Worm (Caenorhabditis elegans) whole organism, mixed stage, embryonic: ENCODE data around the gene dlhd-1.

Experiments used
- M03D4.4 ChIP-seq: sonication (generic microtip); optimal IDR thresholded peaks from 2 replicates; lab custom pipeline; 2017; ENCODE audit warnings: mild to moderate bottlenecking, missing genetic modification characterization, missing compliant biosample characterization
- bed-3 ChIP-seq: fragments of 200-800 bp; sonication (Bioruptor generic); optimal IDR thresholded peaks from 3 replicates; lab custom pipeline; 2018; ENCODE audit warnings: mild to moderate bottlenecking, missing genetic modification characterization, moderate library complexity, missing compliant biosample characterization
- blmp-1 ChIP-seq: fragments of 150-350 bp; optimal IDR thresholded peaks from 2 replicates; lab custom pipeline; 2014; ENCODE audit warnings: missing biosample characterization, missing genetic modification characterization
- ceh-39 ChIP-seq: fragments of 150-350 bp; optimal IDR thresholded peaks from 2 replicates; lab custom pipeline; 2014; ENCODE audit warnings: missing biosample characterization, missing genetic modification characterization
- ceh-43 ChIP-seq: fragments of 200-800 bp; sonication (Bioruptor generic); optimal IDR thresholded peaks from 2 replicates; lab custom pipeline; 2018; ENCODE audit warnings: mild to moderate bottlenecking, missing genetic modification characterization, moderate library complexity, missing compliant biosample characterization
- elt-1 ChIP-seq: sonication (generic microtip); optimal IDR thresholded peaks from 2 replicates; lab custom pipeline; 2017; ENCODE audit warnings: missing genetic modification characterization, mild to moderate bottlenecking, missing compliant biosample characterization, antibody characterized with exemption, moderate library complexity, borderline replicate concordance; ENCODE audit not compliant: insufficient read depth
- elt-3 ChIP-seq: fragments of 150-350 bp; optimal IDR thresholded peaks from 2 replicates; lab custom pipeline; 2014; ENCODE audit warnings: missing biosample characterization, missing genetic modification characterization
- flh-1 ChIP-seq: fragments of 200-800 bp; sonication (Bioruptor generic); optimal IDR thresholded peaks from 2 replicates; lab custom pipeline; 2018; ENCODE audit warnings: mild to moderate bottlenecking, missing genetic modification characterization, moderate library complexity, missing compliant biosample characterization
- ham-2 ChIP-seq: fragments of 200-800 bp; sonication (Bioruptor generic); optimal IDR thresholded peaks from 2 replicates; lab custom pipeline; 2018; ENCODE audit warnings: mild to moderate bottlenecking, missing genetic modification characterization, missing compliant biosample characterization
- hlh-1 ChIP-seq: fragments of 150-350 bp; optimal IDR thresholded peaks from 2 replicates; lab custom pipeline; 2014; ENCODE audit warnings: missing biosample characterization, missing genetic modification reagents, missing genetic modification characterization
- lin-13 ChIP-seq: fragments of 150-350 bp; optimal IDR thresholded peaks from 2 replicates; lab custom pipeline; 2014; ENCODE audit warnings: missing biosample characterization, missing genetic modification characterization
- lin-32 ChIP-seq: fragments of 200-800 bp; sonication (Bioruptor generic); optimal IDR thresholded peaks from 2 replicates; lab custom pipeline; 2018; ENCODE audit warnings: mild to moderate bottlenecking, missing genetic modification characterization, missing compliant biosample characterization
- lsy-2 ChIP-seq: fragments of 150-350 bp; optimal IDR thresholded peaks from 2 replicates; lab custom pipeline; 2014; ENCODE audit warnings: missing biosample characterization, missing genetic modification characterization
- mab-5 ChIP-seq: fragments of 150-350 bp; optimal IDR thresholded peaks from 2 replicates; lab custom pipeline; 2014; ENCODE audit warnings: missing biosample characterization, missing genetic modification characterization
- mep-1 ChIP-seq: fragments of 150-350 bp; optimal IDR thresholded peaks from 2 replicates; lab custom pipeline; 2017; ENCODE audit warnings: missing biosample characterization, missing genetic modification reagents, missing genetic modification characterization, inconsistent platforms
- mls-2 ChIP-seq: sonication (generic microtip); optimal IDR thresholded peaks from 2 replicates; lab custom pipeline; 2016; ENCODE audit warnings: mild to moderate bottlenecking, missing genetic modification characterization, moderate library complexity, missing compliant biosample characterization
- nhr-12 ChIP-seq: fragments of 150-350 bp; optimal IDR thresholded peaks from 2 replicates; lab custom pipeline; 2014; ENCODE audit warnings: missing biosample characterization, missing genetic modification characterization
- nhr-2 ChIP-seq: fragments of 150-350 bp; optimal IDR thresholded peaks from 2 replicates; lab custom pipeline; 2014; ENCODE audit warnings: missing biosample characterization, missing genetic modification characterization
- nhr-28 ChIP-seq: fragments of 150-350 bp; optimal IDR thresholded peaks from 2 replicates; lab custom pipeline; 2014; ENCODE audit warnings: missing biosample characterization, missing genetic modification characterization
- nhr-76 ChIP-seq: sonication (generic microtip); optimal IDR thresholded peaks from 2 replicates; lab custom pipeline; 2017; ENCODE audit warnings: missing biosample characterization, missing genetic modification characterization
- pha-4 ChIP-seq: fragments of 150-350 bp; optimal IDR thresholded peaks from 2 replicates; lab custom pipeline; 2018; ENCODE audit warnings: missing biosample characterization, missing genetic modification reagents, missing genetic modification characterization
- sem-2 ChIP-seq: fragments of 200-800 bp; sonication (Bioruptor generic); optimal IDR thresholded peaks from 2 replicates; lab custom pipeline; 2018; ENCODE audit warnings: mild to moderate bottlenecking, missing genetic modification characterization, missing compliant biosample characterization
- snpc-4 ChIP-seq: fragments of 150-350 bp; optimal IDR thresholded peaks from 2 replicates; lab custom pipeline; 2014; ENCODE audit warnings: missing biosample characterization, missing genetic modification characterization
- sptf-1 ChIP-seq: sonication (generic microtip); optimal IDR thresholded peaks from 2 replicates; lab custom pipeline; 2017; ENCODE audit warnings: mild to moderate bottlenecking, missing genetic modification characterization, moderate library complexity, missing compliant biosample characterization
- tbx-8 ChIP-seq: fragments of 200-800 bp; sonication (Bioruptor generic); optimal IDR thresholded peaks from 2 replicates; lab custom pipeline; 2018; ENCODE audit warnings: mild to moderate bottlenecking, missing genetic modification characterization, moderate library complexity, missing compliant biosample characterization
- unc-120 ChIP-seq: sonication (generic microtip); optimal IDR thresholded peaks from 2 replicates; lab custom pipeline; 2017; ENCODE audit warnings: missing genetic modification characterization, missing compliant biosample characterization; ENCODE audit not compliant: poor library complexity, severe bottlenecking
- unc-39 ChIP-seq: fragments of 150-350 bp; optimal IDR thresholded peaks from 2 replicates; lab custom pipeline; 2014; ENCODE audit warnings: missing biosample characterization, missing genetic modification characterization
- unc-62 ChIP-seq: fragments of 150-350 bp; optimal IDR thresholded peaks from 2 replicates; lab custom pipeline; 2014; ENCODE audit warnings: missing biosample characterization, missing genetic modification reagents, missing genetic modification characterization
- zip-8 ChIP-seq: fragments of 150-350 bp; optimal IDR thresholded peaks from 2 replicates; lab custom pipeline; 2014; ENCODE audit warnings: missing biosample characterization, missing genetic modification characterization
- ztf-11 ChIP-seq: fragments of 150-350 bp; optimal IDR thresholded peaks from 2 replicates; lab custom pipeline; 2014; ENCODE audit warnings: missing biosample characterization, missing genetic modification characterization

dlhd-1 gene

ce11 chrII:1196129-1196528, 24.2 kb upstream of the dlhd-1 start:
- TF ChIP-seq ceh-43, result no peak
- no peak for TF ChIP-seq bed-3
- peak; percentile 29 for TF ChIP-seq blmp-1
- TF ChIP-seq sptf-1 (tag; lab: Kevin White, UChicago), result no peak
- TF ChIP-seq mep-1, result no peak
- TF ChIP-seq elt-1 (tag; lab: Kevin White, UChicago), result peak; percentile 97

DNA sequence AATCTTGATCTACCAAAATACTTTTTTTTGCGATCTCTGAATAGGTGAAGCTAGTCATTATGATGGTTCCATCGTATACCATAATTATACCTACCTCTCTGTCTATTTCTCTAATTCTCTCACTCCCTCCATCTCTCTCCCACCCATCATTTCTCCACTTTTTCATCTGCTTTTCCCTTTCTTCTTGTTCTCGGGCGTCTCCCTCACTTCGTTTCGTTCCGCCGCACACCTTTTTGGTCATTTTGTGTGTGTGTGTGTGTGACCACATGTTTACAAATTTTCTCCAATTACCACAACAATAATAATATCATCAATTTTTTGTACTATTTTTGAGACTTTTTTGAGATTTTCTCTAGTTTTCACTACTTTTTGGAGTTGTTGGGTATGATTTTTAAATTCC, 19.9 kb upstream of the dlhd-1 start:
- TF ChIP-seq nhr-28 (tag; lab: Kevin White, UChicago), result no peak
- no peak for TF ChIP-seq pha-4 (tag; lab: Kevin White, UChicago)
- no peak for TF ChIP-seq sptf-1 (tag; lab: Kevin White, UChicago)

- peak; percentile 42 for TF ChIP-seq elt-3 (tag; lab: Kevin White, UChicago)
- no peak for TF ChIP-seq flh-1 (GFP tag; lab: Kevin White, UChicago)
These were observed 17.7 kb upstream of the dlhd-1 start for ce11 chrII:1189652-1190051.

DNA sequence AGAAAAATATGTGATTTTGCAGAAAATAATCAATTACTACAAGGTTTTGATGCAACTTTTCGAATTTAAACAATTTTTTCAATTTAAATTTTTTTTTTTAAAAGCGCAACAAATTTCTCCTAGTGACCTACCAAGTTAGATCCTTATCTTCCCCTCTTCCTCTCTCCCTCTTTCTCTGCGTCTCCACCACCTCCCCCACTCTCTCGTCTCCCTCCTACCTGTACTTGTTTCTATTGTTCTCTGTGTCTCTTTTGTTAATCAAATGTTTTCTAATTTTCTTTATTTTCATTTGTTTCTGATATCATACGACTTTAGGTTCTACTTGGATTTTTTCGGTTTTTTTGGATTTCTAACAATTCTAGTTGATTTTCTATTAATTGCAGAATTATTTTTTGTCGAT, 16.2 kb upstream of the dlhd-1 start:
- TF ChIP-seq elt-1 (tag; lab: Kevin White, UChicago), result peak; percentile 98
- no peak for TF ChIP-seq sptf-1 (tag; lab: Kevin White, UChicago)

DNA sequence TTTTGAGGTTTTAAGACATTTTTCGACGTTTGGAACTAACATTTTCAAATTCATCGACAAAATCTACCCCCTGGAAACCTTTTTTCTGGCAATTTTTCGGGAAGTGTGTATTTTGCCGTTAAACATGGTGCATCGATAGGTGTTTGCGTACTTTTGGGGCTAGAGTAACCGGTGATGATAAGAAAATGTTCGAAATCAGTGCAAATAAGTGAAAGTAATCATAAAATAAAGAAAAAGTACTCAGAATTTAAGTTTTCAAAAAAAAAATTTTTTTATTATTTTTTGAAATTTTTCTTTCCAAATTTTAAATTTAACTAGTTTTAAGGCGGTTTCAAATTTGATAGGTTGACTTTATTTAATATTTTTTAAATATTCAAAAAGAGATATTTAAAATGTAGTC, 7.3 kb upstream of the dlhd-1 start, which contains the start of gene nas-27:
Gene nas-27 (minus strand): TSS at position 101 of the 400 bp plus-strand sequence.
- no peak for TF ChIP-seq nhr-76 (tag; lab: Kevin White, UChicago)
- no peak for TF ChIP-seq nhr-12 (tag; lab: Kevin White, UChicago)
- no peak for TF ChIP-seq lin-13 (tag; lab: Kevin White, UChicago)
- TF ChIP-seq sem-2 (GFP tag; lab: Kevin White, UChicago), result no peak
- no peak for TF ChIP-seq ztf-11
- no peak for TF ChIP-seq M03D4.4 (tag; lab: Kevin White, UChicago)
- TF ChIP-seq snpc-4 (tag; lab: Kevin White, UChicago), result no peak
- no peak for TF ChIP-seq nhr-2 (tag; lab: Kevin White, UChicago)
- no peak for TF ChIP-seq lin-32 (GFP tag; lab: Kevin White, UChicago)
- no peak for TF ChIP-seq blmp-1
- no peak for TF ChIP-seq mab-5 (tag; lab: Kevin White, UChicago)
- no peak for TF ChIP-seq bed-3
- no peak for TF ChIP-seq ceh-39 (tag; lab: Kevin White, UChicago)
- TF ChIP-seq flh-1 (GFP tag; lab: Kevin White, UChicago), result no peak
- TF ChIP-seq, all 35 proteins: peak for 0

- TF ChIP-seq flh-1 (GFP tag; lab: Kevin White, UChicago) (no peak), nhr-76 (tag; lab: Kevin White, UChicago) (no peak), unc-39 (tag; lab: Kevin White, UChicago) (no peak), unc-120 (tag; lab: Kevin White, UChicago) (no peak), ceh-39 (tag; lab: Kevin White, UChicago) (no peak)
These were observed 1.1 kb downstream of the dlhd-1 start for ce11 chrII:1170842-1171241.

ce11 chrII:1163275-1163674, 8.7 kb downstream of the dlhd-1 start, which contains the start of gene T23F4.2:
Gene T23F4.2 (plus strand): TSS chrII:1163575.
- TF ChIP-seq ceh-43, result no peak
- no peak for TF ChIP-seq mls-2 (tag; lab: Kevin White, UChicago)
- no peak for TF ChIP-seq hlh-1 (tag; lab: Kevin White, UChicago)
- TF ChIP-seq M03D4.4 (tag; lab: Kevin White, UChicago), result no peak
- TF ChIP-seq ham-2 (GFP tag; lab: Kevin White, UChicago), result no peak
- no peak for TF ChIP-seq zip-8 (tag; lab: Kevin White, UChicago)
- no peak for TF ChIP-seq unc-62 (GFP tag; lab: Kevin White, UChicago)
- TF ChIP-seq sem-2 (GFP tag; lab: Kevin White, UChicago), result no peak
- TF ChIP-seq ztf-11, result no peak
- TF ChIP-seq nhr-76 (tag; lab: Kevin White, UChicago), result no peak
- no peak for TF ChIP-seq flh-1 (GFP tag; lab: Kevin White, UChicago)
- no peak for TF ChIP-seq nhr-12 (tag; lab: Kevin White, UChicago)
- no peak for TF ChIP-seq lsy-2 (tag; lab: Kevin White, UChicago)
- TF ChIP-seq snpc-4 (tag; lab: Kevin White, UChicago), result no peak
- no peak for TF ChIP-seq elt-1 (tag; lab: Kevin White, UChicago)
- TF ChIP-seq tbx-8 (GFP tag; lab: Kevin White, UChicago), result no peak
- TF ChIP-seq unc-120 (tag; lab: Kevin White, UChicago), result no peak
- TF ChIP-seq, all 35 proteins: peak for 0
